Fruit fly (Drosophila melanogaster): ENCODE measurements around the gene CG9951.
A peak's percentile ranks its signal among the peaks of the same experiment; 100 is the strongest.

Gene CG9951

DNA sequence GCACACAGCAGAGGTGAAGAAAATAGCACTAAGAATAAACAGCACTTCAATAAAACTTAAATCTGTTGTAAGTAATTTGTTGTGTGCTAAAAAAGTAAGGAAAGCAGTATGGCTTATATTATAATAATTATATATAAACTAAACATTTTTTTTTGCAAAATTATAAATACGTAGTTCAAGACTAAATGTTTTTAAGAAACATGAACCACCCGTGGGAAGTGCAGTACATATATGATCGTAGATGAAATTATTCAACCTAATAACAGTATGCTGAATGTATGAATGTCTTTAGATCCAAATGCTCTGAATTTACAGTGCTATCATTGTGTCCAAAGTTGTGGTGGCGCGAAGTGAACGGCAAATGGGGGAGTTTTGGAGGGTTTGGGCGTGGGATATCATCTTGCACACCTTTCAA lies 7.8 kb downstream of the CG9951 start (continued):
- TF ChIP-seq bab2 (GFP tag; optimal IDR thresholded peaks at IDR 0.05) (no peak), chm (GFP tag; IDR thresholded peaks at IDR 0.05) (no peak), CG7786 (GFP tag; optimal IDR thresholded peaks at IDR 0.05) (no peak), lmd (GFP tag; IDR thresholded peaks at IDR 0.05) (no peak), ERR (GFP tag; optimal IDR thresholded peaks at IDR 0.05) (no peak), ro (GFP tag; IDR thresholded peaks at IDR 0.05) (no peak), Mes4 (GFP tag; optimal IDR thresholded peaks at IDR 0.05) (no peak), gcm2 (GFP tag; optimal IDR thresholded peaks at IDR 0.05) (no peak), CG14667 (GFP tag; IDR thresholded peaks at IDR 0.05) (no peak), corto (GFP tag; optimal IDR thresholded peaks at IDR 0.05) (no peak), gro (GFP tag; optimal IDR thresholded peaks at IDR 0.05) (no peak), CG1233 (GFP tag; optimal IDR thresholded peaks at IDR 0.05) (no peak), tup (GFP tag; optimal IDR thresholded peaks at IDR 0.05) (no peak), Dek (tag; optimal IDR thresholded peaks at IDR 0.05) (no peak), CG7372 (GFP tag; IDR thresholded peaks at IDR 0.05) (no peak), ATbp (GFP tag; optimal IDR thresholded peaks at IDR 0.05) (peak; percentile 42), ap (GFP tag; IDR thresholded peaks at IDR 0.05) (no peak), trh (GFP tag; optimal IDR thresholded peaks at IDR 0.05) (no peak), zfh1 (GFP tag; IDR thresholded peaks at IDR 0.05) (no peak), B-H2 (GFP tag; optimal IDR thresholded peaks at IDR 0.05) (no peak), lilli (GFP tag; optimal IDR thresholded peaks at IDR 0.05) (no peak), E2f2 (GFP tag; IDR thresholded peaks at IDR 0.05) (no peak), sima (GFP tag; optimal IDR thresholded peaks at IDR 0.05) (no peak), Fer2 (tag; optimal IDR thresholded peaks at IDR 0.05) (no peak), CG4707 (GFP tag; optimal IDR thresholded peaks at IDR 0.05) (no peak), bbx (GFP tag; IDR thresholded peaks at IDR 0.05; ENCODE audit: partially characterized antibody) (no peak), CG14710 (tag; optimal IDR thresholded peaks at IDR 0.05) (peak; percentile 16), HmgZ (tag; optimal IDR thresholded peaks at IDR 0.05) (no peak), CG10565 (GFP tag; optimal IDR thresholded peaks at IDR 0.05) (no peak), CHES-1-like (GFP tag; optimal IDR thresholded peaks at IDR 0.05) (no peak), hkb (optimal IDR thresholded peaks at IDR 0.05) (no peak), hkb (GFP tag; IDR thresholded peaks at IDR 0.05) (no peak; the same call in 1 of the 2 replicates), Sry-β (GFP tag; optimal IDR thresholded peaks at IDR 0.05) (no peak), oc (tag; optimal IDR thresholded peaks at IDR 0.05) (no peak), nerfin-2 (GFP tag; IDR thresholded peaks at IDR 0.05; ENCODE audit: partially characterized antibody) (no peak), Hey (tag; optimal IDR thresholded peaks at IDR 0.05) (no peak), kay (GFP tag; optimal IDR thresholded peaks at IDR 0.05) (no peak), Usf (GFP tag; optimal IDR thresholded peaks at IDR 0.05) (no peak), Abd-B (GFP tag; optimal IDR thresholded peaks at IDR 0.05) (no peak), Xbp1 (GFP tag; optimal IDR thresholded peaks at IDR 0.05) (peak; percentile 8), usp (GFP tag; optimal IDR thresholded peaks at IDR 0.05) (no peak), chn (GFP tag; optimal IDR thresholded peaks at IDR 0.05) (no peak), HHEX (GFP tag; optimal IDR thresholded peaks at IDR 0.05) (peak; percentile 56), CG7928 (GFP tag; optimal IDR thresholded peaks at IDR 0.05) (no peak), Taf1 (GFP tag; IDR thresholded peaks at IDR 0.05) (no peak), bsh (GFP tag; optimal IDR thresholded peaks at IDR 0.05) (no peak), Elba2 (GFP tag; optimal IDR thresholded peaks at IDR 0.05) (no peak), ash1 (GFP tag; optimal IDR thresholded peaks at IDR 0.05) (no peak), Hmr (GFP tag; optimal IDR thresholded peaks at IDR 0.05) (peak; percentile 17), Ets97D (GFP tag; optimal IDR thresholded peaks at IDR 0.05) (no peak), ci (GFP tag; IDR thresholded peaks at IDR 0.05) (no peak), CG13424 (tag; optimal IDR thresholded peaks at IDR 0.05) (peak; percentile 28), shn (GFP tag; optimal IDR thresholded peaks at IDR 0.05) (no peak)

All from whole organism, embryonic.